Worm (Caenorhabditis elegans) whole organism, dauer: ENCODE measurements around the gene frg-1.

Source experiments
- unc-62 ChIP-seq: sonication (generic microtip); optimal IDR thresholded peaks from 2 replicates; lab custom pipeline; 2017; ENCODE audit warnings: missing biosample characterization, missing genetic modification reagents, missing genetic modification characterization

frg-1 gene

ce11 chrIII:13018619-13019018, 39.7 kb downstream of the frg-1 start, which contains the start of gene col-98:
TSS of gene col-98 (plus strand) at chrIII:13019008.
- TF ChIP-seq unc-62 (GFP tag; lab: Kevin White, UChicago): no peak

ce11 chrIII:13019547-13020098, 40.7 kb downstream of the frg-1 start:
- no peak for TF ChIP-seq unc-62 (GFP tag; lab: Kevin White, UChicago)

- no peak for TF ChIP-seq unc-62 (GFP tag; lab: Kevin White, UChicago)
Observed at ce11 chrIII:13020741-13021140, 41.8 kb downstream of the frg-1 start, which contains the start of gene cyp-13A11. TSS of gene cyp-13A11 (plus strand) at chrIII:13021006.

DNA sequence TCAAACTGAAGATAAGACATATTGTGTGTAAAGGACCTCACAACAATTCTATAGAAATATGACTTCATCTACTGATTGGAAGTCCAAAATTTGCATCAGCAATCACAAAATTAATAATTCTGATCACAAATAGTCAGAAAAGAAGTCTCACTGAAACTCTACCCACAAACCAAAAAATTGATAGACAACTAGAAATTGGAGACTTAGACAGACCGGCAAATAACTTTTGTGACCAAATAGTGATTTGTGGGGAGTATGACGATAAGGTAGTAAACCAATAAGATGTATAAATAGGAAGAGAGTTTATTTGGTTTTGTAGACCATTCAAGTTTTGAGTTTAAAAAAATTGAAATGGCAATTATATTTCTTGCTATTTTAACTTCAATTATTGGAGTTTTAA, 45.3 kb downstream of the frg-1 start, which contains the start of gene cyp-13A12:
cyp-13A12 (plus strand) TSS at position 267 of the 400 bp plus-strand sequence.
- TF ChIP-seq unc-62 (GFP tag; lab: Kevin White, UChicago): no peak

- no peak for TF ChIP-seq unc-62 (GFP tag; lab: Kevin White, UChicago)
Observed at ce11 chrIII:13027949-13028348, 49.0 kb downstream of the frg-1 start.

DNA sequence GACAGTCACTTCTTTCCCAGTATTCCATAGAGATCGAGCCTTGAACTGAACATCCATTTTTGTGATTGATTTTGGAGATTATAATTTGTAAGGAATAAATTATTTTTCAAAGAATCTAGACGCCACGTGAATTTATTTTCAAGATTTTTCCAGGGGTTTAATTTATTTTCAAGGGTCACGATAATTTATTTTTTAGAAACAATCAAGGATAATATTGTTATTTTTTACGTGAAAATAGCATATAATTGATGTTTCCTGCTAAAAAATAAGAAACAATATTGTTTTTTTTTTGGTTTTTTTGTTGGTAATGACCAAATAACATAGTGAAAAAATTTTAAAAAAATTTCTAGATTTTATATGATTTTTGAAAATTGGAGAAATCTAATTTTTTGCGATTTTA, 50.6 kb downstream of the frg-1 start, which contains the start of gene F14F7.4:
F14F7.4 (minus strand) TSS at position 101 of the 400 bp plus-strand sequence.
- no peak for TF ChIP-seq unc-62 (GFP tag; lab: Kevin White, UChicago)
